Fruit fly (Drosophila melanogaster) whole organism, adult: ENCODE data around the gene NijC.
A peak's percentile ranks its signal among the peaks of the same experiment; 100 is the strongest.

ENCODE experiments used
- CG11617 ChIP-seq: fragments of 200-800 bp; sonication (Bioruptor generic); optimal IDR thresholded peaks from 2 replicates; lab custom pipeline; 2017; ENCODE audit warnings: mild to moderate bottlenecking, missing biosample characterization, missing genetic modification reagents, missing genetic modification characterization
- CG12768 ChIP-seq: fragments of 200-800 bp; sonication (Bioruptor generic); optimal IDR thresholded peaks from 2 replicates; lab custom pipeline; 2017; ENCODE audit warnings: missing biosample characterization, missing genetic modification characterization, mild to moderate bottlenecking, moderate library complexity, missing genetic modification reagents
- CG14711 ChIP-seq: fragments of 200-800 bp; sonication (Bioruptor generic); optimal IDR thresholded peaks from 2 replicates; lab custom pipeline; 2018; ENCODE audit warnings: missing biosample characterization, mild to moderate bottlenecking, missing genetic modification characterization, moderate library complexity
- CG1620 ChIP-seq: fragments of 200-800 bp; sonication (Bioruptor generic); optimal IDR thresholded peaks from 2 replicates; lab custom pipeline; 2016; ENCODE audit warnings: missing biosample characterization, missing genetic modification characterization
- CG33017 ChIP-seq: fragments of 200-800 bp; sonication (Bioruptor generic); optimal IDR thresholded peaks from 2 replicates; lab custom pipeline; 2018; ENCODE audit warnings: missing biosample characterization, mild to moderate bottlenecking, missing genetic modification characterization, moderate library complexity
- CG5204 ChIP-seq: fragments of 200-800 bp; sonication (Bioruptor generic); optimal IDR thresholded peaks from 2 replicates; lab custom pipeline; 2016; ENCODE audit warnings: missing biosample characterization, missing genetic modification characterization
- CG7045 ChIP-seq: fragments of 200-800 bp; sonication (Bioruptor generic); optimal IDR thresholded peaks from 2 replicates; lab custom pipeline; 2017; ENCODE audit warnings: missing biosample characterization, mild to moderate bottlenecking, missing genetic modification characterization
- CG7101 ChIP-seq: fragments of 200-800 bp; sonication (Bioruptor generic); optimal IDR thresholded peaks from 2 replicates; lab custom pipeline; 2018; ENCODE audit warnings: missing biosample characterization, mild to moderate bottlenecking, missing genetic modification characterization, moderate library complexity
- Clk ChIP-seq: fragments of 200-800 bp; sonication (Bioruptor generic); optimal IDR thresholded peaks from 2 replicates; lab custom pipeline; 2017; ENCODE audit warnings: missing biosample characterization, missing genetic modification characterization
- Crg-1 ChIP-seq: fragments of 200-800 bp; sonication (Bioruptor generic); optimal IDR thresholded peaks from 2 replicates; lab custom pipeline; 2016; ENCODE audit warnings: missing biosample characterization, missing genetic modification characterization
- Hr96 ChIP-seq: fragments of 200-800 bp; sonication (Bioruptor generic); optimal IDR thresholded peaks from 2 replicates; lab custom pipeline; 2016; ENCODE audit warnings: missing biosample characterization, missing genetic modification characterization
- Mnt ChIP-seq: fragments of 200-800 bp; sonication (Bioruptor generic); optimal IDR thresholded peaks from 2 replicates; lab custom pipeline; 2016; ENCODE audit warnings: missing biosample characterization, mild to moderate bottlenecking, missing genetic modification characterization
- bab1 ChIP-seq: fragments of 200-800 bp; sonication (Bioruptor generic); optimal IDR thresholded peaks from 3 replicates; lab custom pipeline; 2019; ENCODE audit warnings: missing biosample characterization, mild to moderate bottlenecking, missing genetic modification characterization, moderate library complexity
- cic ChIP-seq: fragments of 200-800 bp; sonication (Bioruptor generic); optimal IDR thresholded peaks from 2 replicates; lab custom pipeline; 2017; ENCODE audit warnings: missing biosample characterization, mild to moderate bottlenecking, missing genetic modification characterization, moderate library complexity
- cnc ChIP-seq, 2 experiments: fragments of >200 bp; optimal IDR thresholded peaks; 2 replicates each; lab custom pipeline; 2017
- kay ChIP-seq: fragments of 200-800 bp; sonication (Bioruptor generic); peaks from one replicate; lab custom pipeline; 2016; ENCODE audit warnings: missing biosample characterization, missing genetic modification characterization, borderline replicate concordance
- ovo ChIP-seq: fragments of 200-800 bp; sonication (Bioruptor generic); optimal IDR thresholded peaks from 2 replicates; lab custom pipeline; 2016; ENCODE audit warnings: missing biosample characterization, missing genetic modification characterization
- pad ChIP-seq: fragments of 200-800 bp; sonication (Bioruptor generic); optimal IDR thresholded peaks from 3 replicates; lab custom pipeline; 2017; ENCODE audit warnings: missing biosample characterization, missing genetic modification characterization, mild to moderate bottlenecking, moderate library complexity, missing genetic modification reagents
- tj ChIP-seq: fragments of 200-800 bp; sonication (Bioruptor generic); optimal IDR thresholded peaks from 3 replicates; lab custom pipeline; 2017; ENCODE audit warnings: missing biosample characterization, mild to moderate bottlenecking, missing genetic modification characterization, moderate library complexity
- toe ChIP-seq: fragments of 200-800 bp; sonication (Bioruptor generic); optimal IDR thresholded peaks from 2 replicates; lab custom pipeline; 2016; ENCODE audit warnings: missing biosample characterization, missing genetic modification characterization

NijC gene

DNA sequence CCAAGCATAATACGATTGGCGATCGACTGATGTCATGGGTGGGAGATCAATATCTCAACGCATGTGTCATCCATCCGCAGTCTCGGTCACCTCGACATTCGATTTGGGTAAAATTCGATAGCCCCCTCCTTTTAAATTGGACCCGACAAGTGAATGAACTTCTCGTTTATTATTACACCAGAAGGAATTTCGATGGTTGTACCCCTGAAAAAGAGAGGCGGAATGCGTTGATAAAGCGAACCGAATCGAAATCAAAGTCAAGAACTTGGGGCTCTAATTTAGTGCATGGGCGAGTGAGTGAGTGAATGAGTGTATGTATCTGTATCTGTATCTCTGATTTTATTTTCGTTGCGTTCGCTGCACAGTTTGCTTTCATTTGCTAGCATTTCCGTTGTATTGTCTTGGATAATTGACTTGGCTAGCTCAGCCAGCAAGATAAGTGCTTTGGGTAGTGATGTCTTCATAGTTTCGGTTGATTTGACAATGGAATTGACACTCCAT is 7.1 kb downstream of the NijC start:
- no peak for TF ChIP-seq CG1620 (GFP tag; lab: Kevin White, UChicago)
- no peak for TF ChIP-seq toe (GFP tag; lab: Kevin White, UChicago)

DNA sequence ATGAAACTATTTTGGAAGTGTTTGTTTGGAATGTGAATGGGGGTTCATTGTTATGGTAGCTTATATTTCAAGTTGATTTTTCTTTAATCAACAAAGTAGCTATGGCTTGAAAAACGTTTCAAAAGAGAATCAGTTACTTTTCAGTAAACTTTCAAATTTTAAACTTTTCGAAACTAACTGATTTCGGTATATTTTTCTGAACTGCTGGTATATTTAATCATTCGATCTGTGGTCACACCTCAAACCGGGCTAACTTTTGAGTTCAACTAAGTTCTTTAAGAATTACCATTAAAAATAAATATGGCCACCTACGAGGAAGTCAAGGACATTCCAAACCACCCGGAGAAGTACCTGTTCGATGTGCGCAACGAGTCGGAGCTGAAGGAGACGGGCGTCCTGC is 9.9 kb downstream of the NijC start, which contains the start of gene CG12279:
TSS of gene CG12279 (plus strand) at position 234 of the 400 bp plus-strand sequence.
- TF ChIP-seq Crg-1 (GFP tag; lab: Kevin White, UChicago) (no peak), CG33017 (no peak), bab1 (GFP tag; lab: Kevin White, UChicago) (no peak), CG12768 (no peak), CG7045 (GFP tag; lab: Kevin White, UChicago) (no peak), Hr96 (GFP tag; lab: Kevin White, UChicago) (no peak), kay (GFP tag; lab: Kevin White, UChicago) (no peak), CG14711 (tag; lab: Kevin White, UChicago) (no peak), CG5204 (no peak), tj (GFP tag; lab: Kevin White, UChicago) (no peak), CG7101 (tag; lab: Kevin White, UChicago) (no peak), CG11617 (GFP tag; lab: Kevin White, UChicago) (no peak), ovo (GFP tag; lab: Kevin White, UChicago) (no peak), Clk (GFP tag; lab: Kevin White, UChicago) (no peak), cic (GFP tag; lab: Kevin White, UChicago) (no peak)

DNA sequence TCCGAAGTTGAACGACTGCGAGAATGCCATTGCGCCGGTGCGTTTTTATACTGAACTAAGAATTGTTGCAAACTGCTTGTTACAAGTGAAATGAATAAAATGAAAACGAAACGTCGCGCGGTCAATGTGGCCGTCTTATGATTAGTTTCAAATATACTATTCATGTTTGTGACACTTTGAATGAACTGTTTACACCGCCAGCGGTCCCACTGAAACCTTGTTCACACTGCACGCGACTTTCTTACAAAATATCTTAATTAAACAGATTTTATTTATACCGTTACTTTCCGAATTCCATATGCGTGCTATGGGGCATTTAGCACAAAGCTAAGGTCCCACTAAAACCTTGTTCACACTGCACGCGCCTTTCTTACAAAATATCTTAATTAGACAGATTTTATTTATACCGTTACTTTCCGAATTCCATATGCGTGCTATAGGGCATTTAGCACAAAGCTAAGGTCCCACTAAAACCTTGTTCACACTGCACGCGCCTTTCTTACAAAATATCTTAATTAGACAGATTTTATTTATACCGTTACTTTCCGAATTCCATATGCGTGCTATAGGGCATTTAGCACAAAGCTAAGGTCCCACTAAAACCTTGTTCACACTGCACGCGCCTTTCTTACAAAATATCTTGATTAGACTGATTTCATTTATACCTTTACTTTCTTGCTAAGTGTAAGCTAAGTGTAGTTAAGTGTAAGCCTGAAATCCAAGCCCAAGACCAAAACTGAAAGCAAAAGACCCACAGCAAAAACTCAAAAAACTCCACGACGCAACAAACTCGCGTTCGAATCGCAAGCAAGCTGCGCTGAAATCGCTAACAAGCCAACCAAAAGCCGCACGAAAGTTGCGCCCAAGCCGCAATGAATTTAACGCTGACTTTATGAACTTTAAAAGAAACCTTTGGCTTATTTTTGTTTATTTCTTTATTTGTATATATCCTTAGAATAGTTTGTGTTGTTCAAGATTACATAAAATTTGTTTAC is 17.5 kb downstream of the NijC start, which contains the start of gene PolQ:
TSS of gene PolQ (minus strand) at position 122 of the 995 bp plus-strand sequence.
- peak; percentile 24 for TF ChIP-seq bab1 (GFP tag; lab: Kevin White, UChicago)

DNA sequence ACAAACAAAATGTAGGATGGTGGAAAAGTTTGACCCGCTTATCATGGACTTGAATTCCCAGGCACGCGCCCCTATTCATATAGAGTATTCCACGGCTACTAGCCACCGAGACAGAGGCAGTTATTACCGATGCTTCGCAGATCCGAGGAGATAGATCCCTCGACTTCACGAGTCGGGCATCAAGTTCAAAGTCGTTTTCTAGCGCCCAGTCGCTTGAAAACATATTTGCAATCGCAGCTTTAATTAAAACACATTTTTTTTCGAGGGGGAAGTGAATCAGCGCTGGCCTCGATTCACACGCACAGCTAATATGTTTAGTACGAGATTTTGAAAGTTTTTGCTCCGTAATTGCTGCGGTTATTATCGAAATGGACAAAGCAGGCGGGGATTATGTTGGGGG is 20.3 kb downstream of the NijC start:
- TF ChIP-seq CG1620 (GFP tag; lab: Kevin White, UChicago), result no peak
- TF ChIP-seq CG33017, result peak; percentile 38
- TF ChIP-seq CG12768, result peak; percentile 19
- TF ChIP-seq tj (GFP tag; lab: Kevin White, UChicago), result no peak
- peak; percentile 30 for TF ChIP-seq cic (GFP tag; lab: Kevin White, UChicago)

DNA sequence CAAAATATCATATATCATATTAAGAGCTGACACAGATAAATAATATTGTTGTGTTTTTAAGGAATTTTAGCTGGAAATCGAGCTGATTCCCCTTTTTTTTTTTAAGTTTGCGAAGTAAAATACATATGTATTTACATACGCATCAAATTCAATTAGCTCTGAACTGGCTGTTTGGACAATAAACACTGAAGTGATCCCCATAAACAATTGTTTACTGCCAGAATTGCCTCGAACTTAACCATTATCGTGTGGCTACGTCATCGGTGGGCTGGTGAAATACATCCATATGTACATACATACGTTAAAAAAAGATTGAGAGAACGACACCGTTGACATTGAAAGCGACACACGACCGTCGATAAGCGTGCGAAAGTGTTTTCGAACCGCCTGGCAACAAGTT is 21.3 kb downstream of the NijC start:
- peak; percentile 21 for TF ChIP-seq pad (GFP tag; lab: Kevin White, UChicago)
- TF ChIP-seq tj (GFP tag; lab: Kevin White, UChicago), result peak; percentile 81
- TF ChIP-seq CG1620 (GFP tag; lab: Kevin White, UChicago), result no peak
- peak; percentile 44 for TF ChIP-seq cic (GFP tag; lab: Kevin White, UChicago)
- TF ChIP-seq CG11617 (GFP tag; lab: Kevin White, UChicago), result no peak
- no peak for TF ChIP-seq CG5204
- TF ChIP-seq CG12768, result peak; percentile 65
- TF ChIP-seq CG33017, result peak; percentile 59
- no peak for TF ChIP-seq Hr96 (GFP tag; lab: Kevin White, UChicago)
- TF ChIP-seq ovo (GFP tag; lab: Kevin White, UChicago), result no peak
- TF ChIP-seq Mnt, result no peak
- no peak for TF ChIP-seq toe (GFP tag; lab: Kevin White, UChicago)
- TF ChIP-seq CG7101 (tag; lab: Kevin White, UChicago), result peak; percentile 46
- no peak for TF ChIP-seq kay (GFP tag; lab: Kevin White, UChicago)

- no peak for TF ChIP-seq cnc (optimal IDR thresholded peaks at IDR 0.05; lab: Kevin White, UChicago)
- peak; percentile 72 for TF ChIP-seq tj (GFP tag; lab: Kevin White, UChicago)
- TF ChIP-seq CG1620 (GFP tag; lab: Kevin White, UChicago), result no peak
- no peak for TF ChIP-seq toe (GFP tag; lab: Kevin White, UChicago)
- TF ChIP-seq cic (GFP tag; lab: Kevin White, UChicago), result peak; percentile 22
- peak; percentile 58 for TF ChIP-seq CG12768
- no peak for TF ChIP-seq Clk (GFP tag; lab: Kevin White, UChicago)
- no peak for TF ChIP-seq CG7045 (GFP tag; lab: Kevin White, UChicago)
These were observed 22.0 kb downstream of the NijC start for dm6 chr3R:12716894-12717293.
